Fruit fly (Drosophila melanogaster) whole organism, embryonic: ENCODE data around the gene rb.

Source experiments
- Aef1 ChIP-seq: fragments of 200-800 bp; sonication (Bioruptor generic); IDR thresholded peaks from 3 replicates; pipeline ENCODE4 v1.3.6; 2022; ENCODE audit warnings: missing biosample characterization, missing genetic modification characterization
- Asciz ChIP-seq: fragments of 200-800 bp; sonication (Bioruptor generic); optimal IDR thresholded peaks from 2 replicates; lab custom pipeline; 2017; ENCODE audit warnings: missing biosample characterization, mild to moderate bottlenecking, missing genetic modification characterization, missing genetic modification reagents
- Awh ChIP-seq: fragments of 200-800 bp; sonication (Bioruptor generic); IDR thresholded peaks from 2 replicates; pipeline ENCODE4, ENCODE4 v1.3.6; 2022; ENCODE audit warnings: missing biosample characterization, missing genetic modification characterization
- B-H1 ChIP-seq: fragments of 200-800 bp; sonication (Bioruptor generic); IDR thresholded peaks from 3 replicates; pipeline ENCODE4 v1.3.6; 2022; ENCODE audit warnings: missing biosample characterization, missing genetic modification characterization
- BEAF-32 ChIP-seq: fragments of 200-800 bp; sonication (Bioruptor generic); optimal IDR thresholded peaks from 3 replicates; lab custom pipeline; 2017; ENCODE audit warnings: missing biosample characterization, missing genetic modification characterization, mild to moderate bottlenecking, moderate library complexity, missing genetic modification reagents
- CG10462 ChIP-seq: fragments of 200-800 bp; sonication (Bioruptor generic); optimal IDR thresholded peaks from 2 replicates; lab custom pipeline; 2016; ENCODE audit warnings: missing biosample characterization, missing genetic modification characterization
- CG11696 ChIP-seq: fragments of 200-800 bp; sonication (Bioruptor generic); IDR thresholded peaks from 2 replicates; pipeline ENCODE4 v1.3.6; 2022; ENCODE audit warnings: missing biosample characterization, missing genetic modification characterization
- CG13424 ChIP-seq: fragments of 200-800 bp; sonication (Bioruptor generic); optimal IDR thresholded peaks from 2 replicates; lab custom pipeline; 2019; ENCODE audit warnings: missing biosample characterization, mild to moderate bottlenecking, missing genetic modification characterization, moderate library complexity
- CG16815 ChIP-seq: fragments of 200-800 bp; sonication (Bioruptor generic); optimal IDR thresholded peaks from 3 replicates; lab custom pipeline; 2017; ENCODE audit warnings: missing biosample characterization, mild to moderate bottlenecking, missing genetic modification characterization
- CG17361 ChIP-seq: fragments of 200-800 bp; sonication (Bioruptor generic); IDR thresholded peaks from 3 replicates; pipeline ENCODE4 v1.3.6; 2022; ENCODE audit warnings: missing biosample characterization, missing genetic modification characterization
- CG18262 ChIP-seq: fragments of 200-800 bp; optimal IDR thresholded peaks from 3 replicates; lab custom pipeline; 2019; ENCODE audit warnings: missing biosample characterization, mild to moderate bottlenecking, missing genetic modification characterization, moderate library complexity
- CG2120 ChIP-seq: fragments of 200-800 bp; sonication (Bioruptor generic); optimal IDR thresholded peaks from 3 replicates; lab custom pipeline; 2016; ENCODE audit warnings: missing biosample characterization, missing genetic modification characterization
- CG2712 ChIP-seq: fragments of 200-800 bp; optimal IDR thresholded peaks from 3 replicates; lab custom pipeline; 2019; ENCODE audit warnings: missing biosample characterization, mild to moderate bottlenecking, missing genetic modification characterization, moderate library complexity
- CG32767 ChIP-seq: fragments of 200-800 bp; sonication (Bioruptor generic); IDR thresholded peaks from 2 replicates; pipeline ENCODE4 v1.3.6; 2022; ENCODE audit warnings: missing biosample characterization, missing genetic modification characterization
- CG43689 ChIP-seq: fragments of 200-800 bp; sonication (Bioruptor generic); IDR thresholded peaks from 2 replicates; pipeline ENCODE4 v1.3.6; 2022; ENCODE audit warnings: missing biosample characterization, missing genetic modification characterization
- CG4730 ChIP-seq: fragments of 200-800 bp; sonication (Bioruptor generic); IDR thresholded peaks from 2 replicates; pipeline ENCODE4 v1.3.6; 2022; ENCODE audit warnings: missing biosample characterization, missing genetic modification characterization
- CG7556 ChIP-seq: fragments of 200-800 bp; sonication (Bioruptor generic); optimal IDR thresholded peaks from 2 replicates; lab custom pipeline; 2017; ENCODE audit warnings: missing biosample characterization, mild to moderate bottlenecking, missing genetic modification characterization
- CG7745 ChIP-seq: fragments of 200-800 bp; sonication (Bioruptor generic); optimal IDR thresholded peaks from 2 replicates; lab custom pipeline; 2018; ENCODE audit warnings: missing biosample characterization, mild to moderate bottlenecking, missing genetic modification characterization, moderate library complexity
- CG9215 ChIP-seq: fragments of 200-800 bp; sonication (Bioruptor generic); IDR thresholded peaks from 2 replicates; pipeline ENCODE4 v1.3.6; 2022; ENCODE audit warnings: missing biosample characterization, missing genetic modification characterization
- Dip3 ChIP-seq: fragments of 200-800 bp; sonication (Bioruptor generic); optimal IDR thresholded peaks from 3 replicates; lab custom pipeline; 2016; ENCODE audit warnings: missing biosample characterization, missing genetic modification characterization
- Dref ChIP-seq: fragments of 200-800 bp; sonication (Bioruptor generic); IDR thresholded peaks from 2 replicates; pipeline ENCODE4 v1.3.6; 2022; ENCODE audit warnings: missing biosample characterization, missing genetic modification characterization
- Fer3 ChIP-seq: fragments of 200-800 bp; sonication (Bioruptor generic); optimal IDR thresholded peaks from 2 replicates; lab custom pipeline; 2018; ENCODE audit warnings: missing biosample characterization, mild to moderate bottlenecking, missing genetic modification characterization, moderate library complexity
- Meics ChIP-seq: fragments of 200-800 bp; sonication (Bioruptor generic); optimal IDR thresholded peaks from 2 replicates; lab custom pipeline; 2017; ENCODE audit warnings: missing biosample characterization, mild to moderate bottlenecking, missing genetic modification characterization
- Mrtf ChIP-seq: fragments of 200-800 bp; sonication (Bioruptor generic); IDR thresholded peaks from 3 replicates; pipeline ENCODE4 v1.3.6; 2022; ENCODE audit warnings: missing biosample characterization, missing genetic modification characterization
- NC2β ChIP-seq: fragments of 200-800 bp; sonication (Bioruptor generic); optimal IDR thresholded peaks from 2 replicates; lab custom pipeline; 2016; ENCODE audit warnings: missing biosample characterization, missing genetic modification characterization
- NK7.1 ChIP-seq: fragments of 200-800 bp; sonication (Bioruptor generic); optimal IDR thresholded peaks from 3 replicates; lab custom pipeline; 2016; ENCODE audit warnings: missing biosample characterization, missing genetic modification characterization
- Nf-YC ChIP-seq: fragments of 200-800 bp; optimal IDR thresholded peaks from 3 replicates; lab custom pipeline; 2019; ENCODE audit warnings: missing biosample characterization, mild to moderate bottlenecking, missing genetic modification characterization, moderate library complexity
- PHDP ChIP-seq: fragments of 200-800 bp; sonication (Bioruptor generic); optimal IDR thresholded peaks from 3 replicates; lab custom pipeline; 2018; ENCODE audit warnings: missing biosample characterization, mild to moderate bottlenecking, missing genetic modification characterization, moderate library complexity
- Rfx ChIP-seq: fragments of 200-800 bp; sonication (Bioruptor generic); IDR thresholded peaks from 2 replicates; pipeline ENCODE4 v1.3.6; 2022; ENCODE audit warnings: missing biosample characterization, missing genetic modification characterization
- Rx ChIP-seq: fragments of 200-800 bp; sonication (Bioruptor generic); IDR thresholded peaks from 2 replicates; pipeline ENCODE4 v1.3.6; 2022; ENCODE audit warnings: missing biosample characterization, missing genetic modification characterization
- Stat92E ChIP-seq, 3 experiments: fragments of >200 bp in 2 of 3; fragments of 200-800 bp in 1 of 3; sonication (Bioruptor generic) in 1 of 3; optimal IDR thresholded peaks; 2 replicates each; lab custom pipeline; 2017 to 2019; ENCODE audit warnings: missing biosample characterization in 3 of 3, missing genetic modification characterization in 3 of 3, mild to moderate bottlenecking in 1 of 3, moderate library complexity in 1 of 3
- amos ChIP-seq: fragments of 200-800 bp; sonication (Bioruptor generic); IDR thresholded peaks from 2 replicates; pipeline ENCODE4 v1.3.6; 2022; ENCODE audit warnings: missing biosample characterization, missing genetic modification characterization; ENCODE audit not compliant: partially characterized antibody
- ap ChIP-seq: fragments of 200-800 bp; sonication (Bioruptor generic); IDR thresholded peaks from 2 replicates; pipeline ENCODE4 v1.3.6; 2022; ENCODE audit warnings: missing biosample characterization, missing genetic modification characterization
- caup ChIP-seq: fragments of 200-800 bp; sonication (Bioruptor generic); optimal IDR thresholded peaks from 3 replicates; lab custom pipeline; 2017; ENCODE audit warnings: missing biosample characterization, mild to moderate bottlenecking, missing genetic modification characterization, moderate library complexity; ENCODE audit not compliant: severe bottlenecking
- cg ChIP-seq: fragments of 200-800 bp; sonication (Bioruptor generic); optimal IDR thresholded peaks from 3 replicates; lab custom pipeline; 2019; ENCODE audit warnings: missing biosample characterization, mild to moderate bottlenecking, missing genetic modification characterization, moderate library complexity
- chif ChIP-seq, 2 experiments: fragments of 200-800 bp; sonication (Bioruptor generic); optimal IDR thresholded peaks; 3 replicates each; lab custom pipeline; 2016; ENCODE audit warnings: missing biosample characterization in 2 of 2, missing genetic modification characterization in 2 of 2
- croc ChIP-seq: fragments of 200-800 bp; sonication (Bioruptor generic); conservative IDR thresholded peaks from 3 replicates; pipeline ENCODE4 v1.3.6; 2022; ENCODE audit warnings: missing biosample characterization, missing genetic modification characterization
- disco-r ChIP-seq: fragments of 200-800 bp; sonication (Bioruptor generic); optimal IDR thresholded peaks from 2 replicates; lab custom pipeline; 2016; ENCODE audit warnings: missing biosample characterization, missing genetic modification characterization
- emc ChIP-seq: fragments of 200-800 bp; sonication (Bioruptor generic); optimal IDR thresholded peaks from 2 replicates; lab custom pipeline; 2016; ENCODE audit warnings: missing biosample characterization, missing genetic modification characterization
- fd3F ChIP-seq: fragments of 200-800 bp; sonication (Bioruptor generic); optimal IDR thresholded peaks from 2 replicates; lab custom pipeline; 2018; ENCODE audit warnings: missing biosample characterization, mild to moderate bottlenecking, missing genetic modification characterization, moderate library complexity
- ftz-f1 ChIP-seq: fragments of 200-800 bp; sonication (Bioruptor generic); optimal IDR thresholded peaks from 2 replicates; lab custom pipeline; 2016; ENCODE audit warnings: missing biosample characterization, missing genetic modification characterization
- gcm2 ChIP-seq: fragments of 200-800 bp; sonication (Bioruptor generic); optimal IDR thresholded peaks from 2 replicates; lab custom pipeline; 2016; ENCODE audit warnings: missing biosample characterization, missing genetic modification characterization
- hth ChIP-seq: fragments of >200 bp; optimal IDR thresholded peaks from 2 replicates; lab custom pipeline; 2017; ENCODE audit warnings: inconsistent platforms
- odd ChIP-seq: fragments of 200-800 bp; sonication (Bioruptor generic); optimal IDR thresholded peaks from 2 replicates; lab custom pipeline; 2017; ENCODE audit warnings: missing biosample characterization, mild to moderate bottlenecking, missing genetic modification characterization
- pnt ChIP-seq: fragments of 200-800 bp; sonication (Bioruptor generic); optimal IDR thresholded peaks from 3 replicates; lab custom pipeline; 2016; ENCODE audit warnings: missing biosample characterization, missing genetic modification characterization
- prd ChIP-seq, 3 experiments: fragments of >200 bp in 2 of 3; fragments of 200-800 bp in 1 of 3; sonication (Bioruptor generic) in 1 of 3; optimal IDR thresholded peaks in 2 of 3; IDR thresholded peaks in 1 of 3; 2 replicates in 2 of 3; 3 replicates in 1 of 3; pipeline versions ENCODE4 v1.3.6 to Lab custom; 2017 to 2022; ENCODE audit warnings: missing biosample characterization in 1 of 3, missing genetic modification characterization in 1 of 3
- sens ChIP-seq: fragments of 200-800 bp; sonication (Bioruptor generic); peaks from one replicate; lab custom pipeline; 2016; ENCODE audit warnings: missing biosample characterization, missing genetic modification characterization
- seq ChIP-seq: fragments of 200-800 bp; sonication (Bioruptor generic); IDR thresholded peaks from 2 replicates; pipeline ENCODE4 v1.3.6; 2022; ENCODE audit warnings: missing biosample characterization, missing genetic modification characterization
- tna ChIP-seq: fragments of 200-800 bp; sonication (Bioruptor generic); IDR thresholded peaks from 2 replicates; pipeline ENCODE4 v1.3.6; 2022; ENCODE audit warnings: missing biosample characterization, missing genetic modification characterization; ENCODE audit not compliant: partially characterized antibody
- toy ChIP-seq: fragments of 200-800 bp; sonication (Bioruptor generic); IDR thresholded peaks from 2 replicates; pipeline ENCODE4 v1.3.6; 2022; ENCODE audit warnings: missing biosample characterization, missing genetic modification characterization
- vvl ChIP-seq: fragments of 200-800 bp; sonication (Bioruptor generic); IDR thresholded peaks from 2 replicates; pipeline ENCODE4 v1.3.6; 2022; ENCODE audit warnings: missing biosample characterization, missing genetic modification characterization

Gene rb

DNA sequence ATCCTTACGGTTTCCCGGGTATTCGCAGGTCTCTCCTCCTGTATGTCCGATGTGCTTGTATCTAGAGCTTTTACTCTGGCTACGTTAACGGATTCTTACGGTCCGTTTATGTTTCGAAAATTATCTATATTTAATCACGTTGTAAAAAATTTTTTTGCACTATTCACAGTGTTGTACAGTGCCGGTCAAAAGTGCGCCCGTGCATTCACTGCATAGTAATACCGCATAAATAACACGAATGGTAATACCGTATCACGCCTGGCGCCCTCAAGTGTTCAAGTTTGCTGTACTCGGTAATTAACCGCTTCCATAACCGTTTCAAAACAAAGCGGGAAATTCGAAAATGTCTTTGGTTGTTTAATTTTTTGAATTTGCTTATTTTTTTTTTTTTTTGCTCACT, 13.6 kb upstream of the rb start, which contains the start of gene CG11444 (continued):
- TF ChIP-seq toy (no peak), chif (GFP tag; optimal IDR thresholded peaks at IDR 0.05; lab: Kevin White, UChicago) (peak in 1 of 2 experiments; percentile 46), seq (GFP tag; lab: Robert Waterston, UW) (no peak), Stat92E (GFP tag; optimal IDR thresholded peaks at IDR 0.05; lab: Kevin White, UChicago) (peak in 1 of 3 experiments; percentile 24), CG43689 (GFP tag; lab: Robert Waterston, UW) (no peak), ap (GFP tag; lab: Robert Waterston, UW) (no peak), CG2120 (GFP tag; lab: Kevin White, UChicago) (peak; percentile 69), fd3F (no peak), emc (GFP tag; lab: Kevin White, UChicago) (no peak), Rx (GFP tag; lab: Robert Waterston, UW) (no peak), B-H1 (GFP tag; lab: Robert Waterston, UW) (no peak), CG4730 (GFP tag; lab: Robert Waterston, UW) (no peak), cg (GFP tag; lab: Kevin White, UChicago) (no peak), sens (GFP tag; lab: Kevin White, UChicago) (peak; percentile 82), vvl (GFP tag; lab: Robert Waterston, UW) (peak; percentile 48), CG13424 (tag; lab: Kevin White, UChicago) (peak; percentile 30), Meics (GFP tag; lab: Kevin White, UChicago) (peak; percentile 42), Asciz (GFP tag; lab: Kevin White, UChicago) (no peak), Nf-YC (tag; lab: Kevin White, UChicago) (peak; percentile 15), disco-r (GFP tag; lab: Kevin White, UChicago) (no peak), Rfx (GFP tag; lab: Robert Waterston, UW) (peak; percentile 70), CG17361 (0 out of 3 replicates have a peak, but pooled peaks have one; percentile 15), caup (GFP tag; lab: Kevin White, UChicago) (peak; percentile 49), BEAF-32 (GFP tag; lab: Kevin White, UChicago) (peak; percentile 51), CG11696 (GFP tag; lab: Robert Waterston, UW) (no peak), CG10462 (no peak), odd (GFP tag; lab: Kevin White, UChicago) (no peak), CG32767 (GFP tag; lab: Robert Waterston, UW) (no peak), CG7556 (GFP tag; lab: Kevin White, UChicago) (peak; percentile 25), pnt (peak; percentile 21), CG9215 (GFP tag; lab: Robert Waterston, UW) (no peak; the same call in 1 of the 2 replicates), CG2712 (peak; percentile 41), Awh (no peak), NC2β (peak; percentile 2), tna (GFP tag; lab: Robert Waterston, UW) (no peak; the same call in 1 of the 2 replicates), gcm2 (GFP tag; lab: Kevin White, UChicago) (no peak), CG16815 (GFP tag; lab: Kevin White, UChicago) (no peak), amos (peak; percentile 10; the same call in 1 of the 2 replicates), Aef1 (GFP tag; lab: Robert Waterston, UW) (no peak), Dip3 (peak; percentile 43), ftz-f1 (GFP tag; lab: Kevin White, UChicago) (no peak), Mrtf (GFP tag; lab: Robert Waterston, UW) (no peak), croc (GFP tag; lab: Robert Waterston, UW) (no peak; the same call in 2 of the 3 replicates), hth (lab: Kevin White, UChicago) (no peak), NK7.1 (GFP tag; lab: Kevin White, UChicago) (no peak), Fer3 (tag; lab: Kevin White, UChicago) (no peak), CG18262 (tag; lab: Kevin White, UChicago) (peak; percentile 38), Dref (GFP tag; lab: Robert Waterston, UW) (peak; percentile 47; the same call in 1 of the 2 replicates), prd (optimal IDR thresholded peaks at IDR 0.05; lab: Kevin White, UChicago) (no peak), prd (GFP tag; IDR thresholded peaks at IDR 0.05; lab: Robert Waterston, UW) (no peak), CG7745 (tag; lab: Kevin White, UChicago) (no peak), PHDP (tag; lab: Kevin White, UChicago) (peak; percentile 33)
